Fruit fly (Drosophila melanogaster) whole organism, embryonic: ENCODE measurements around the gene CG43208.

Experiments used
- CG4820 ChIP-seq: fragments of 200-800 bp; sonication (Bioruptor generic); optimal IDR thresholded peaks from 3 replicates; lab custom pipeline; 2016; ENCODE audit warnings: missing biosample characterization, missing genetic modification characterization
- Dbx ChIP-seq: fragments of 200-800 bp; sonication (Bioruptor generic); IDR thresholded peaks from 3 replicates; pipeline ENCODE4 v1.3.6; 2022; ENCODE audit warnings: missing biosample characterization, missing genetic modification characterization
- Gug ChIP-seq: fragments of 200-800 bp; sonication (Bioruptor generic); IDR thresholded peaks from 4 replicates; pipeline ENCODE4 v1.3.6; 2022; ENCODE audit warnings: missing biosample characterization, missing genetic modification characterization
- Neu2 ChIP-seq: fragments of 200-800 bp; sonication (Bioruptor generic); optimal IDR thresholded peaks from 3 replicates; lab custom pipeline; 2016; ENCODE audit warnings: missing biosample characterization, missing genetic modification characterization, borderline replicate concordance
- Nf-YA ChIP-seq: fragments of 200-800 bp; sonication (Bioruptor generic); IDR thresholded peaks from 2 replicates; pipeline ENCODE4 v1.3.6; 2022; ENCODE audit warnings: missing biosample characterization, missing genetic modification characterization
- Scr ChIP-seq: fragments of 200-800 bp; sonication (Bioruptor generic); IDR thresholded peaks from 2 replicates; pipeline ENCODE4 v1.3.6; 2022; ENCODE audit warnings: missing biosample characterization, missing genetic modification characterization; ENCODE audit not compliant: partially characterized antibody
- gce ChIP-seq: fragments of 200-800 bp; sonication (Bioruptor generic); IDR thresholded peaks from 3 replicates; pipeline ENCODE4 v1.3.6; 2022; ENCODE audit warnings: missing biosample characterization, missing genetic modification characterization
- ind ChIP-seq: fragments of 200-800 bp; sonication (Bioruptor generic); optimal IDR thresholded peaks from 3 replicates; lab custom pipeline; 2016; ENCODE audit warnings: missing biosample characterization, missing genetic modification characterization
- usp ChIP-seq: fragments of >200 bp; optimal IDR thresholded peaks from 2 replicates; lab custom pipeline; 2017; ENCODE audit warnings: missing biosample characterization, missing genetic modification characterization

DNA sequence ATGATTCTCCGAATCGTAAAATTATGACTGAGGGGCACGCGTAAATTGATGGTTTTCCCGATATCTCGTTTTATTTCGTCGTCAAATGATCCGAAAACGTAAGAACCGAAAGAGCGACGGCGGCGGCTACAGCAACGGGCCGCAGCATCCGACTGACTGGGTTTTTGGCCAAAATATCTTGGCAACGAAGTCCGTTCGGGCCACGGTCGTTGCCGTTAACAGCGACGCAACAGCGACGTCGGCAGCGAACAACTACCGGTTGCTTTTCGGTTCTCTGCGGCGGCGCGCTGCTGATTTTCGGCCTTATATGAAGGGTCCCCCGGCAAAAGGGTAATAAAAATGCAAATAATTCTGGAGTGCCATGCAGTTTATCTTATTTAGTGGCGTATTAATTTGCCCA is 30.8 kb downstream of the CG43208 start, which contains the start of gene PK2-R2:
- TF ChIP-seq Nf-YA, result no peak
- no peak for TF ChIP-seq ind (GFP tag; lab: Kevin White, UChicago)
- TF ChIP-seq Scr (GFP tag; lab: Robert Waterston, UW), result no peak
- no peak for TF ChIP-seq gce (GFP tag; lab: Robert Waterston, UW)
- no peak for TF ChIP-seq Dbx (GFP tag; lab: Robert Waterston, UW)
- TF ChIP-seq usp (GFP tag; lab: Kevin White, UChicago), result no peak
- no peak for TF ChIP-seq Gug (GFP tag; lab: Robert Waterston, UW)
- TF ChIP-seq Neu2, result no peak
- TF ChIP-seq CG4820 (GFP tag; lab: Kevin White, UChicago), result no peak
